Fruit fly (Drosophila melanogaster): ENCODE measurements around the gene CG13786.
A peak's percentile ranks its signal among the peaks of the same experiment; 100 is the strongest.

CG13786 gene

DNA sequence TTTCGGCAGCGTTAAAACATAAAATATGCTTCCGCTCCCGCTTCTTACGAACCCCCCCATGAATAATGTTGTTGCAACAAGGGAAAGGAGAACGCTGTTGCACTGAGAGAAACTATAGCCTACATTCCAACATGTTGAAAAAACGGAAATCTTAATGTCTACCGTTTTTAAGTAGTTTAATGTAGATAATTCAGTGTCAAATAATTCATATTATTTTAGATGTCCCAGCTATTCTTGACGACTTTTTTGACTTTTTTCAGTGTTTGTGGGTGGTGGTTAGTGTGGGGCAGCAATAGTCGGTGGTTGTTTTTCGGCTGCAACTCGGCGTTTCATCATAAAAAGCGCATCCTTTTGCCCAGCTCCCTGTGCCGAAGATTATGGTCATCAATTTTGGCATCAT is 9.2 kb upstream of the CG13786 start (continued):
- TF ChIP-seq CG12104 (GFP tag; optimal IDR thresholded peaks at IDR 0.05), result no peak
- TF ChIP-seq gfzf (GFP tag; optimal IDR thresholded peaks at IDR 0.05), result no peak
- TF ChIP-seq phol (tag; optimal IDR thresholded peaks at IDR 0.05), result peak; percentile 70
- TF ChIP-seq caup (GFP tag; optimal IDR thresholded peaks at IDR 0.05; ENCODE audit: severe bottlenecking), result no peak
- peak; percentile 40 for TF ChIP-seq CG12659 (GFP tag; optimal IDR thresholded peaks at IDR 0.05)
- no peak for TF ChIP-seq CG4404 (GFP tag; IDR thresholded peaks at IDR 0.05)
- TF ChIP-seq D19A (tag; optimal IDR thresholded peaks at IDR 0.05), result peak; percentile 63
- TF ChIP-seq Dad (GFP tag; optimal IDR thresholded peaks at IDR 0.05), result no peak
- TF ChIP-seq h (optimal IDR thresholded peaks at IDR 0.05), result no peak
- TF ChIP-seq CG34422 (GFP tag; IDR thresholded peaks at IDR 0.05), result peak; percentile 41; the same call in 2 of the 3 replicates
- TF ChIP-seq esg (GFP tag; conservative IDR thresholded peaks at IDR 0.05), result peak; percentile 52
- no peak for TF ChIP-seq CG3838 (GFP tag; optimal IDR thresholded peaks at IDR 0.05)
- TF ChIP-seq CG6765 (GFP tag; optimal IDR thresholded peaks at IDR 0.05), result no peak
- no peak for TF ChIP-seq ac (GFP tag; optimal IDR thresholded peaks at IDR 0.05)
- peak; percentile 46; the same call in 1 of the 3 replicates for TF ChIP-seq H15 (GFP tag; IDR thresholded peaks at IDR 0.05)
- TF ChIP-seq CG4282 (GFP tag; optimal IDR thresholded peaks at IDR 0.05), result no peak
- TF ChIP-seq tgo (GFP tag; IDR thresholded peaks at IDR 0.05), result peak; percentile 40; the same call in 1 of the 3 replicates
- no peak for TF ChIP-seq CrebB (tag; optimal IDR thresholded peaks at IDR 0.05)
- no peak for TF ChIP-seq scrt (GFP tag; optimal IDR thresholded peaks at IDR 0.05)
- TF ChIP-seq danr (GFP tag; IDR thresholded peaks at IDR 0.05), result no peak
- TF ChIP-seq dmrt11E (tag; optimal IDR thresholded peaks at IDR 0.05), result peak; percentile 71
- TF ChIP-seq Xrp1 (GFP tag; IDR thresholded peaks at IDR 0.05), result peak; percentile 84
- TF ChIP-seq nom (GFP tag; optimal IDR thresholded peaks at IDR 0.05), result no peak
- peak; percentile 26 for TF ChIP-seq NC2β (GFP tag; optimal IDR thresholded peaks at IDR 0.05)
- TF ChIP-seq Gug (GFP tag; IDR thresholded peaks at IDR 0.05), result no peak
- TF ChIP-seq stwl (tag; optimal IDR thresholded peaks at IDR 0.05), result no peak
- TF ChIP-seq Meics (GFP tag; optimal IDR thresholded peaks at IDR 0.05), result no peak
- peak in 1 of 2 experiments; percentile 66 for TF ChIP-seq eve (GFP tag; optimal IDR thresholded peaks at IDR 0.05)
- TF ChIP-seq Fer3 (tag; optimal IDR thresholded peaks at IDR 0.05), result no peak
- no peak for TF ChIP-seq CG10274 (GFP tag; optimal IDR thresholded peaks at IDR 0.05)
- TF ChIP-seq CG10267 (tag; optimal IDR thresholded peaks at IDR 0.05), result peak; percentile 54
- no peak for TF ChIP-seq CG10959 (GFP tag; IDR thresholded peaks at IDR 0.05)
- TF ChIP-seq CG8388 (GFP tag; optimal IDR thresholded peaks at IDR 0.05), result peak; percentile 73
- peak; percentile 32 for TF ChIP-seq CG16815 (GFP tag; optimal IDR thresholded peaks at IDR 0.05)
- TF ChIP-seq CG10565 (GFP tag; optimal IDR thresholded peaks at IDR 0.05), result no peak
- no peak for TF ChIP-seq CG11695 (GFP tag; IDR thresholded peaks at IDR 0.05)
- TF ChIP-seq Dfd (GFP tag; optimal IDR thresholded peaks at IDR 0.05), result no peak
- peak; percentile 14 for TF ChIP-seq lab (GFP tag; optimal IDR thresholded peaks at IDR 0.05)
- peak; percentile 26; the same call in 1 of the 2 replicates for TF ChIP-seq ap (GFP tag; IDR thresholded peaks at IDR 0.05)
- TF ChIP-seq hth (optimal IDR thresholded peaks at IDR 0.05), result no peak
- TF ChIP-seq Rfx (GFP tag; IDR thresholded peaks at IDR 0.05), result no peak
- peak; percentile 90 for TF ChIP-seq Med (GFP tag)
- TF ChIP-seq CHES-1-like (GFP tag; optimal IDR thresholded peaks at IDR 0.05), result no peak
- TF ChIP-seq CG1832 (GFP tag; optimal IDR thresholded peaks at IDR 0.05), result no peak
- peak; percentile 46 for TF ChIP-seq CG9727 (GFP tag; optimal IDR thresholded peaks at IDR 0.05)
- no peak for TF ChIP-seq CG7987 (GFP tag; optimal IDR thresholded peaks at IDR 0.05)
- TF ChIP-seq eyg (GFP tag; optimal IDR thresholded peaks at IDR 0.05), result peak; percentile 4
- TF ChIP-seq schlank (tag; optimal IDR thresholded peaks at IDR 0.05), result no peak
- no peak for TF ChIP-seq CG4360 (GFP tag; IDR thresholded peaks at IDR 0.05)
- no peak for TF ChIP-seq inv (GFP tag; IDR thresholded peaks at IDR 0.05; ENCODE audit: partially characterized antibody)
- TF ChIP-seq BtbVII (GFP tag; optimal IDR thresholded peaks at IDR 0.05), result no peak
- no peak for TF ChIP-seq CG8478 (optimal IDR thresholded peaks at IDR 0.05)
